Worm (Caenorhabditis elegans): Measurements from ENCODE around the gene str-5.

ce11 chrV:15733568-15733967, 19.5 kb upstream of the str-5 start, which contains the start of gene T23D5.3:
- TF ChIP-seq F13H6.1 (tag; optimal IDR thresholded peaks at IDR 0.05) (no peak), ama-1 (optimal IDR thresholded peaks at IDR 0.05) (no peak)
